Fruit fly (Drosophila melanogaster): ENCODE results near the gene CG5114.

Gene CG5114

DNA sequence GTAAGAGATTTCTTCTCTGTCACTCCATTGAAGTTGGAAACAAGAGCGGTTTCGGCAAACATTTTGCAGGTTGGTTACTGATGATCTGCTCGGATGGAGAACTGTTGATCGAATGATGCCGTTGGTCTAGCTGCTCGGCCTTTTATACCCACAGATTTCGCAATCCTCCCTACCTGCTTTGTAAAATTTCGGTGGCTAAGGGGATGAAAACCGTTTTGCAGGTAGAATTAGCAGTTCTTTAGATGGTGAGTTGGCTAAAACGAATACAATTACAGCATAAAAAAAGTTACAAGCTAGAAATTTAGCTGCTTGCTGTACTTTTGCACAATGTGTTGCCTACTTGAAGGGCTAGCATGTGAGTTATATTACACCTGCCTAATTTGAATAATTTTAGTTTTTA lies 38.4 kb upstream of the CG5114 start, which contains the start of gene CG13465:
Gene CG13465 (minus strand): TSS at position 101 of the 400 bp plus-strand sequence.
- TF ChIP-seq CG15479 (GFP tag; optimal IDR thresholded peaks at IDR 0.05) = peak; percentile 69
- TF ChIP-seq CG4360 (GFP tag; IDR thresholded peaks at IDR 0.05) = 0 out of 2 replicates have a peak, but pooled peaks have one; percentile 15
- no peak for TF ChIP-seq CG11085 (GFP tag; IDR thresholded peaks at IDR 0.05)
- TF ChIP-seq sisA (GFP tag; IDR thresholded peaks at IDR 0.05) = no peak

DNA sequence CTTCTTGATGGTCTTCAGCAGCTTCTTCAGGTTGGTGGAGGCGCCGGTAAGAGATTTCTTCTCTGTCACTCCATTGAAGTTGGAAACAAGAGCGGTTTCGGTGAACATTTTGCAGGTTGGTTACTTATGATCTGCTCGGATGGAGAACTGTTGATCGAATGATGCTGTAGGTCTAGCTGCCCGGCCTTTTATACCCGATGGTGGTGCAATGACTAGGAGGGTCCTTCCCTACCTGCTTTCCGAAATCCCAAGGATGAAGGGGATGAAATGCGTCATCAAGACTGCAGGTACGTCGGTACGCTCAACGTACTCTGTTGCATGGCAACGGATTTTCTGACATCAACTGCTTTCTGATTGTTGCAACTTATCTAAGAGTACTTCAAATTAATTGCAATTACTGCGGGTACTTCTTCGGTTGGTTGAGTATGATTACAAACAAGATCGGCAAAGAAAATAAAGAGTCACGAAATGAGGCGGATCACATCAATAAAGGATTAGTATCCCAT lies 36.6 kb upstream of the CG5114 start, which contains the start of gene BobA:
Gene BobA (minus strand): TSS at position 165 of the 506 bp plus-strand sequence.
- TF ChIP-seq CG6689 (GFP tag; IDR thresholded peaks at IDR 0.05) (no peak), prd (optimal IDR thresholded peaks at IDR 0.05) (no peak), prd (GFP tag; IDR thresholded peaks at IDR 0.05) (peak; percentile 40; the same call in 1 of the 3 replicates), Tbp (GFP tag; optimal IDR thresholded peaks at IDR 0.05) (peak; percentile 50), sens (GFP tag) (peak; percentile 19), CG15479 (GFP tag; optimal IDR thresholded peaks at IDR 0.05) (peak; percentile 88), Bgb (GFP tag; IDR thresholded peaks at IDR 0.05; ENCODE audit: partially characterized antibody) (no peak), chm (GFP tag; IDR thresholded peaks at IDR 0.05) (peak; percentile 46; the same call in 1 of the 2 replicates), B-H2 (GFP tag; optimal IDR thresholded peaks at IDR 0.05) (no peak), zfh2 (GFP tag; optimal IDR thresholded peaks at IDR 0.05) (no peak), pros (GFP tag; optimal IDR thresholded peaks at IDR 0.05) (peak; percentile 52), Ets65A (GFP tag) (peak; percentile 70), CG2199 (GFP tag; IDR thresholded peaks at IDR 0.05) (peak; percentile 53; the same call in 1 of the 3 replicates), mam (GFP tag; optimal IDR thresholded peaks at IDR 0.05) (no peak), zen (tag; optimal IDR thresholded peaks at IDR 0.05) (peak; percentile 5)

DNA sequence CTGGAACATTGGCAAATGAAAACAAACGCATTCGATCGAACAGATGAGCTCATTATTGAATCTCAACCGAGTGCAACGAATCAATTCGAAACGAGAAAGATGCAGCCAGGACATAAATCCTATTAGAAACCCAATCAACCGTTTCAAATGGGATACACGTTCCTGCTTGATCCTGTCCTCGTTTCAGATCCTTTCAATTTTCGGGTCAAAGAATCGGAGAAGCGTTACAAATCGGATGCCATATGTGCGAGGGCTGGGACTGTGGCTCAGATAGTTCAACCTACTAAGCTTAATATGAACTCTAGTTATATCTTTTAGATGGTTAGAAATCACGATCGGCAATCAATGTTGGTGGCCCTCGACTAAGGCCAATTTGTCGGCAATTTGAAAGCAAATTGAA lies 32.7 kb upstream of the CG5114 start:
- peak; percentile 76 for TF ChIP-seq gsb-n (tag; optimal IDR thresholded peaks at IDR 0.05)
- no peak for TF ChIP-seq NC2β (GFP tag; optimal IDR thresholded peaks at IDR 0.05)
- TF ChIP-seq twi (tag; optimal IDR thresholded peaks at IDR 0.05) = peak; percentile 74
- TF ChIP-seq knrl (GFP tag; IDR thresholded peaks at IDR 0.05; ENCODE audit: partially characterized antibody) = no peak
- TF ChIP-seq vnd (GFP tag; IDR thresholded peaks at IDR 0.05; ENCODE audit: partially characterized antibody) = no peak
- TF ChIP-seq Elba2 (GFP tag; optimal IDR thresholded peaks at IDR 0.05) = peak; percentile 1
- TF ChIP-seq insv (GFP tag; optimal IDR thresholded peaks at IDR 0.05) = peak in 1 of 2 experiments; percentile 81
- TF ChIP-seq Scr (GFP tag; IDR thresholded peaks at IDR 0.05; ENCODE audit: partially characterized antibody) = no peak

DNA sequence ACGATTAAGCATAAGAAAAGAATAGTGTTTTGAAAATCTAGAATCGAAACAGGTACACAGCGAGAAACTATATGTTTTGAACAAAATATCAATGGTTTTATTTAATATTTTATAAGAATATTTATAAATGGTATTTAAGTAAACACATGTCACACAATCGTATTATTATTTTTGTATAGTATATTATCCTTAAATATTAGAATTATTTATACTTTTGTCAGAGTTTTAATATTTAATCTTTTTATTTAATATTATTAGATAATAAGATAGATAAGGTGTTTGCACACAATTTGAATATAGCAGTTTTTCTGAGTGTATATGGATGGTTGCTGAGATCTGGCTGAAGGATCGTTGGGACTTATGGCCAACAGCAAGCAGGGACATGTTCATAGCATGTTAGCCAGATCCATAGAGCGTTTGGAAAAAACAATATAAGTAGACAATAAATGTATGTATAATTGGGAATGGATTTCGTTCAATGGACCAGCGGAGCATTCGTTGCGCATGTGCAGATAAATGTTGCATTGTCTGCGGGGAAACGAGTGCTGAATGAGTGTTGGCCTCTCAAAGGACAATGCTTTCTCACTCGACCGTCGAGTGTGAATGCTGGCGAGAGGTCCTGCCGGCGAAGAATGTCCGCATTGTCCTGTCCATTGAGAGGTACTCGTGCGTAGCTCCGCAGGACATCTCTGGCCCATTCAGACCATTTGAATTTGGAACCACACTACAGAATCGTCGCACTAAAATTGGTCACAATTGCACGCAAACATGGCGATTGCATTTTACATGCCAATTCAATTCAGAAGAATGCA lies 29.6 kb upstream of the CG5114 start:
- TF ChIP-seq CG18262 (tag; optimal IDR thresholded peaks at IDR 0.05) (peak; percentile 54), CG14710 (tag; optimal IDR thresholded peaks at IDR 0.05) (peak; percentile 19), Side (GFP tag; optimal IDR thresholded peaks at IDR 0.05) (no peak), zen (tag; optimal IDR thresholded peaks at IDR 0.05) (peak; percentile 8), CG17361 (GFP tag; IDR thresholded peaks at IDR 0.05) (peak; percentile 33; the same call in 1 of the 3 replicates), B-H1 (GFP tag; IDR thresholded peaks at IDR 0.05) (no peak), CG10959 (GFP tag; IDR thresholded peaks at IDR 0.05) (no peak), CG15479 (GFP tag; optimal IDR thresholded peaks at IDR 0.05) (peak; percentile 59), CG8924 (tag; optimal IDR thresholded peaks at IDR 0.05) (peak; percentile 38), CG42726 (GFP tag; IDR thresholded peaks at IDR 0.05; ENCODE audit: partially characterized antibody) (no peak), CG15696 (tag; optimal IDR thresholded peaks at IDR 0.05) (peak; percentile 66), NFAT (GFP tag; IDR thresholded peaks at IDR 0.05) (no peak), CG10267 (tag; optimal IDR thresholded peaks at IDR 0.05) (peak; percentile 23), CG2712 (tag; optimal IDR thresholded peaks at IDR 0.05) (peak; percentile 53), CG17829 (tag; optimal IDR thresholded peaks at IDR 0.05) (peak; percentile 39), CG12391 (tag; optimal IDR thresholded peaks at IDR 0.05) (peak; percentile 20), Six4 (GFP tag; optimal IDR thresholded peaks at IDR 0.05) (no peak), fd64A (GFP tag; optimal IDR thresholded peaks at IDR 0.05) (no peak), CG1792 (GFP tag; optimal IDR thresholded peaks at IDR 0.05) (no peak), zfh2 (GFP tag; optimal IDR thresholded peaks at IDR 0.05) (no peak), D (optimal IDR thresholded peaks at IDR 0.05) (peak; percentile 100), D (GFP tag; optimal IDR thresholded peaks at IDR 0.05) (no peak)

Measured in whole organism, embryonic.